Fruit fly (Drosophila melanogaster): ENCODE results near the gene CG17734.

Gene CG17734

dm6 chr3R:11211291-11212061 lies 32.3 kb downstream of the CG17734 start (continued):
- TF ChIP-seq Bteb2 (GFP tag; optimal IDR thresholded peaks at IDR 0.05): peak; percentile 67
- peak; percentile 54 for TF ChIP-seq Mes4 (GFP tag; optimal IDR thresholded peaks at IDR 0.05)
- TF ChIP-seq CG2889 (GFP tag; IDR thresholded peaks at IDR 0.05): peak; percentile 64
- TF ChIP-seq crc (GFP tag; optimal IDR thresholded peaks at IDR 0.05): peak; percentile 41
- TF ChIP-seq chinmo (GFP tag; IDR thresholded peaks at IDR 0.05; ENCODE audit: partially characterized antibody): peak; percentile 83; the same call in 3 of the 4 replicates
- TF ChIP-seq Drgx (GFP tag; IDR thresholded peaks at IDR 0.05): peak; percentile 70
- no peak for TF ChIP-seq prd (optimal IDR thresholded peaks at IDR 0.05)
- TF ChIP-seq prd (GFP tag; IDR thresholded peaks at IDR 0.05): peak; percentile 87
- peak; percentile 35; the same call in 1 of the 3 replicates for TF ChIP-seq Optix (GFP tag; IDR thresholded peaks at IDR 0.05)
- no peak for TF ChIP-seq CG34224 (GFP tag; IDR thresholded peaks at IDR 0.05; ENCODE audit: partially characterized antibody)
- TF ChIP-seq Aef1 (GFP tag; IDR thresholded peaks at IDR 0.05): peak; percentile 66; the same call in 2 of the 3 replicates
- TF ChIP-seq usp (GFP tag; optimal IDR thresholded peaks at IDR 0.05): no peak

DNA sequence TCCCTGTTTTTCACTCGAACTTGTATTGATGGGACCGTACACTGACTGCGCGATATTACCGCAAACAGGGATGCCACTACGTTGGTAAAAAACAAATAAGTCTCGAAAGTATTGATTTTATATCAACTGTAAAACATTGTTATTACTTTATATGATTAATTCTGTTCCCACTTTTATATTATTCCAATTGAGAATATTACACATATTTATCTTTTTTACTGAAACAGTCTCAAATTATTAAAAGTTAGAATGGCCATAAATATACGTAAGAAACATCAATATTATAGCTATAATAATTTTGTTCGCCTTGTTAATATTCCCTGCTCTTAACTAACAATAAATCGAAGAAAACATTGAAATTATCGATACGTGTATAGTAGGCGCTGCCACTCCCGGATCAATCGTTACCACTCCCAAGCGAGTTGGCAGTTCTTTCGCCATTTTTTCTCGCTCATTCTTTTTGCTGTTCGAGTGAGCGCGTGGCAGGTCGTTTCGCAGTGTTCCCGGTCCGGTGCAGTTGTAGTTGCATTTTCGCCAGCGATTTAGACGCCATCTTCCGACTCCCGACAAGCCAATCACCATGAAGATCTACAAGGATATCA lies 33.9 kb downstream of the CG17734 start, which contains the start of the genes SdhC and Tctp:
Gene SdhC (minus strand): TSS at position 49 of the 602 bp plus-strand sequence.
Gene Tctp (plus strand): TSS at position 447 of the 602 bp plus-strand sequence.
- TF ChIP-seq Poxn (GFP tag; IDR thresholded peaks at IDR 0.05) (no peak), CG11247 (GFP tag; IDR thresholded peaks at IDR 0.05) (no peak), CoRest (tag; optimal IDR thresholded peaks at IDR 0.05) (peak; percentile 64), CG31224 (GFP tag; IDR thresholded peaks at IDR 0.05) (no peak), p53 (GFP tag; optimal IDR thresholded peaks at IDR 0.05) (no peak), CG18476 (GFP tag; optimal IDR thresholded peaks at IDR 0.05) (peak; percentile 38), CG12299 (tag; optimal IDR thresholded peaks at IDR 0.05) (peak; percentile 46), CG30403 (GFP tag; optimal IDR thresholded peaks at IDR 0.05) (peak; percentile 76), lmd (GFP tag; IDR thresholded peaks at IDR 0.05) (no peak), CG3281 (GFP tag; optimal IDR thresholded peaks at IDR 0.05) (peak; percentile 5), Hr51 (GFP tag; optimal IDR thresholded peaks at IDR 0.05) (peak; percentile 17 to 60), lbe (GFP tag; optimal IDR thresholded peaks at IDR 0.05) (peak; percentile 7), crp (GFP tag; optimal IDR thresholded peaks at IDR 0.05) (peak in 1 of 2 experiments; percentile 23), CG31441 (GFP tag; IDR thresholded peaks at IDR 0.05) (peak; percentile 59; the same call in 1 of the 2 replicates), jumu (GFP tag; optimal IDR thresholded peaks at IDR 0.05) (peak; percentile 25), CG6854 (GFP tag; optimal IDR thresholded peaks at IDR 0.05) (no peak), kay (GFP tag; optimal IDR thresholded peaks at IDR 0.05) (no peak), CG3847 (GFP tag; IDR thresholded peaks at IDR 0.05) (peak; percentile 28; the same call in 1 of the 2 replicates), gem (tag; optimal IDR thresholded peaks at IDR 0.05) (peak; percentile 62), CG18619 (GFP tag; optimal IDR thresholded peaks at IDR 0.05) (peak; percentile 20), CG1529 (GFP tag; optimal IDR thresholded peaks at IDR 0.05) (peak; percentile 6), dpn (GFP tag; optimal IDR thresholded peaks at IDR 0.05) (peak; percentile 32 to 36), dysf (GFP tag; IDR thresholded peaks at IDR 0.05) (no peak), odd (GFP tag; optimal IDR thresholded peaks at IDR 0.05) (peak; percentile 5), CG34422 (GFP tag; IDR thresholded peaks at IDR 0.05) (peak; percentile 30; the same call in 1 of the 3 replicates), Ets65A (GFP tag) (peak; percentile 88), phol (tag; optimal IDR thresholded peaks at IDR 0.05) (peak; percentile 97), otp (GFP tag; IDR thresholded peaks at IDR 0.05) (no peak), mam (GFP tag; optimal IDR thresholded peaks at IDR 0.05) (peak; percentile 47), Hr3 (GFP tag; optimal IDR thresholded peaks at IDR 0.05) (peak; percentile 41), Mrtf (GFP tag; IDR thresholded peaks at IDR 0.05) (no peak), CG7839 (tag; optimal IDR thresholded peaks at IDR 0.05) (peak; percentile 23), CG3995 (GFP tag; optimal IDR thresholded peaks at IDR 0.05) (peak; percentile 45), CkIIα-i1 (GFP tag; IDR thresholded peaks at IDR 0.05) (no peak), shn (GFP tag; optimal IDR thresholded peaks at IDR 0.05) (peak; percentile 38), Atf-2 (GFP tag; optimal IDR thresholded peaks at IDR 0.05) (peak; percentile 6), CG14860 (GFP tag; IDR thresholded peaks at IDR 0.05; ENCODE audit: partially characterized antibody) (no peak)
